Worm (Caenorhabditis elegans) whole organism, L3 larva: ENCODE measurements around the gene dna-2.
A peak's percentile ranks its signal among the peaks of the same experiment; 100 is the strongest.

Source experiments
- R02D3.7 ChIP-seq: fragments of 150-350 bp; optimal IDR thresholded peaks from 2 replicates; lab custom pipeline; 2014; ENCODE audit warnings: missing biosample characterization, missing genetic modification characterization
- ZK546.5 ChIP-seq: sonication (generic microtip); optimal IDR thresholded peaks from 2 replicates; lab custom pipeline; 2017; ENCODE audit warnings: missing biosample characterization, missing genetic modification characterization
- ceh-28 ChIP-seq: fragments of 150-350 bp; optimal IDR thresholded peaks from 2 replicates; lab custom pipeline; 2014; ENCODE audit warnings: missing biosample characterization, missing genetic modification reagents, missing genetic modification characterization
- ceh-82 ChIP-seq: fragments of 150-350 bp; optimal IDR thresholded peaks from 2 replicates; lab custom pipeline; 2014; ENCODE audit warnings: missing biosample characterization, missing genetic modification characterization
- daf-12 ChIP-seq: fragments of 150-350 bp; optimal IDR thresholded peaks from 2 replicates; lab custom pipeline; 2014; ENCODE audit warnings: missing biosample characterization, missing genetic modification reagents, missing genetic modification characterization
- egl-27 ChIP-seq: sonication (generic microtip); optimal IDR thresholded peaks from 4 replicates; lab custom pipeline; 2017; ENCODE audit warnings: missing biosample characterization, missing genetic modification reagents, missing genetic modification characterization
- egl-5 ChIP-seq: fragments of 150-350 bp; optimal IDR thresholded peaks from 2 replicates; lab custom pipeline; 2017; ENCODE audit warnings: missing biosample characterization, missing genetic modification reagents, missing genetic modification characterization, inconsistent platforms
- elt-1 ChIP-seq: fragments of 150-350 bp; optimal IDR thresholded peaks from 2 replicates; lab custom pipeline; 2014; ENCODE audit warnings: missing biosample characterization, missing genetic modification characterization
- elt-2 ChIP-seq: sonication (generic microtip); optimal IDR thresholded peaks from 2 replicates; lab custom pipeline; 2016; ENCODE audit warnings: missing genetic modification reagents, mild to moderate bottlenecking, missing genetic modification characterization, missing compliant biosample characterization
- fkh-10 ChIP-seq: sonication (generic microtip); optimal IDR thresholded peaks from 2 replicates; lab custom pipeline; 2017; ENCODE audit warnings: missing biosample characterization, missing genetic modification reagents, missing genetic modification characterization
- fos-1 ChIP-seq: fragments of 150-350 bp; optimal IDR thresholded peaks from 2 replicates; lab custom pipeline; 2014; ENCODE audit warnings: missing biosample characterization, missing genetic modification characterization
- hmg-11 ChIP-seq: sonication (generic microtip); optimal IDR thresholded peaks from 2 replicates; lab custom pipeline; 2016; ENCODE audit warnings: missing genetic modification characterization, missing compliant biosample characterization
- jun-1 ChIP-seq: fragments of 150-350 bp; optimal IDR thresholded peaks from 2 replicates; lab custom pipeline; 2014; ENCODE audit warnings: missing biosample characterization, missing genetic modification reagents, missing genetic modification characterization
- lin-15B ChIP-seq: fragments of 150-350 bp; optimal IDR thresholded peaks from 2 replicates; lab custom pipeline; 2014; ENCODE audit warnings: missing biosample characterization, missing genetic modification characterization
- lin-39 ChIP-seq: fragments of 150-350 bp; optimal IDR thresholded peaks from 2 replicates; lab custom pipeline; 2018; ENCODE audit warnings: missing biosample characterization, missing genetic modification reagents, missing genetic modification characterization
- lsy-12 ChIP-seq: sonication (generic microtip); optimal IDR thresholded peaks from 2 replicates; lab custom pipeline; 2016; ENCODE audit warnings: mild to moderate bottlenecking, missing genetic modification characterization, missing compliant biosample characterization
- mdl-1 ChIP-seq: fragments of 150-350 bp; optimal IDR thresholded peaks from 2 replicates; lab custom pipeline; 2014; ENCODE audit warnings: missing biosample characterization, missing genetic modification characterization
- mml-1 ChIP-seq: fragments of 150-350 bp; sonication (generic microtip); optimal IDR thresholded peaks from 3 replicates; lab custom pipeline; 2014; ENCODE audit warnings: missing biosample characterization, missing genetic modification characterization
- nfya-1 ChIP-seq: sonication (generic microtip); optimal IDR thresholded peaks from 2 replicates; lab custom pipeline; 2017; ENCODE audit warnings: missing genetic modification characterization, mild to moderate bottlenecking, missing compliant biosample characterization, antibody characterized with exemption, moderate library complexity; ENCODE audit not compliant: insufficient read depth
- nhr-11 ChIP-seq: fragments of 150-350 bp; optimal IDR thresholded peaks from 2 replicates; lab custom pipeline; 2014; ENCODE audit warnings: missing biosample characterization, missing genetic modification characterization
- nhr-12 ChIP-seq: fragments of 150-350 bp; optimal IDR thresholded peaks from 2 replicates; lab custom pipeline; 2014; ENCODE audit warnings: missing biosample characterization, missing genetic modification characterization
- nhr-23 ChIP-seq: fragments of 150-350 bp; optimal IDR thresholded peaks from 2 replicates; lab custom pipeline; 2014; ENCODE audit warnings: missing biosample characterization, missing genetic modification reagents, missing genetic modification characterization
- nhr-25 ChIP-seq: sonication (generic microtip); optimal IDR thresholded peaks from 2 replicates; lab custom pipeline; 2017; ENCODE audit warnings: missing biosample characterization, missing genetic modification characterization
- nhr-43 ChIP-seq: sonication (generic microtip); optimal IDR thresholded peaks from 2 replicates; lab custom pipeline; 2016; ENCODE audit warnings: mild to moderate bottlenecking, missing genetic modification characterization, missing compliant biosample characterization; ENCODE audit not compliant: poor library complexity, severe bottlenecking
- nhr-76 ChIP-seq: fragments of 150-350 bp; sonication (generic microtip); optimal IDR thresholded peaks from 5 replicates; lab custom pipeline; 2014; ENCODE audit warnings: missing biosample characterization, missing genetic modification characterization
- nhr-77 ChIP-seq: fragments of 150-350 bp; optimal IDR thresholded peaks from 2 replicates; lab custom pipeline; 2014; ENCODE audit warnings: missing biosample characterization, missing genetic modification characterization
- pha-4 ChIP-seq: fragments of 150-350 bp; optimal IDR thresholded peaks from 2 replicates; lab custom pipeline; 2014; ENCODE audit warnings: missing biosample characterization, missing genetic modification reagents, missing genetic modification characterization
- pqm-1 ChIP-seq: fragments of 150-350 bp; optimal IDR thresholded peaks from 2 replicates; lab custom pipeline; 2017; ENCODE audit warnings: missing biosample characterization, missing genetic modification characterization, inconsistent platforms
- sea-2 ChIP-seq: fragments of 150-350 bp; sonication (generic microtip); optimal IDR thresholded peaks from 4 replicates; lab custom pipeline; 2014; ENCODE audit warnings: missing biosample characterization, missing genetic modification reagents, missing genetic modification characterization
- skn-1 ChIP-seq: fragments of 150-350 bp; optimal IDR thresholded peaks from 2 replicates; lab custom pipeline; 2014; ENCODE audit warnings: missing biosample characterization, missing genetic modification characterization
- snpc-4 ChIP-seq: fragments of 150-350 bp; optimal IDR thresholded peaks from 2 replicates; lab custom pipeline; 2014; ENCODE audit warnings: missing biosample characterization, missing genetic modification characterization
- tbx-2 ChIP-seq: sonication (generic microtip); optimal IDR thresholded peaks from 2 replicates; lab custom pipeline; 2016; ENCODE audit warnings: mild to moderate bottlenecking, missing genetic modification characterization, missing compliant biosample characterization
- unc-62 ChIP-seq: fragments of 150-350 bp; sonication (generic microtip); optimal IDR thresholded peaks from 4 replicates; lab custom pipeline; 2014; ENCODE audit warnings: missing biosample characterization, missing genetic modification reagents, missing genetic modification characterization
- zag-1 ChIP-seq: fragments of 150-350 bp; optimal IDR thresholded peaks from 2 replicates; lab custom pipeline; 2014; ENCODE audit warnings: missing biosample characterization, missing genetic modification characterization
- ztf-11 ChIP-seq: fragments of 150-350 bp; optimal IDR thresholded peaks from 2 replicates; lab custom pipeline; 2014; ENCODE audit warnings: missing biosample characterization, missing genetic modification characterization

dna-2 gene

ce11 chrII:11746782-11747288 is 31.4 kb upstream of the dna-2 start (continued):
- TF ChIP-seq daf-12: no peak
- TF ChIP-seq nfya-1 (tag; lab: Kevin White, UChicago): peak; percentile 90
- TF ChIP-seq elt-1: peak; percentile 4
- peak; percentile 70 for TF ChIP-seq egl-27 (tag; lab: Kevin White, UChicago)
- peak; percentile 8 for TF ChIP-seq snpc-4 (tag; lab: Kevin White, UChicago)
- peak; percentile 59 for TF ChIP-seq lsy-12 (tag; lab: Kevin White, UChicago)

ce11 chrII:11747889-11748288 is 30.3 kb upstream of the dna-2 start:
- TF ChIP-seq nhr-25 (tag; lab: Kevin White, UChicago) (no peak), pha-4 (tag; lab: Kevin White, UChicago) (peak; percentile 26), unc-62 (GFP tag; lab: Kevin White, UChicago) (no peak), nfya-1 (tag; lab: Kevin White, UChicago) (peak; percentile 1)

- TF ChIP-seq ceh-28 (tag; lab: Kevin White, UChicago): peak; percentile 29
- TF ChIP-seq ZK546.5 (tag; lab: Kevin White, UChicago): no peak
Measured at ce11 chrII:11748494-11748893, 29.7 kb upstream of the dna-2 start, which contains the start of the genes F44E5.17 and gpb-1. Gene F44E5.17 (minus strand): TSS chrII:11748594. Gene gpb-1 (minus strand): TSS chrII:11748611.

ce11 chrII:11749490-11750172 is 28.6 kb upstream of the dna-2 start:
- TF ChIP-seq hmg-11 (tag; lab: Kevin White, UChicago): peak; percentile 96
- peak; percentile 25 for TF ChIP-seq ceh-82
- peak; percentile 83 for TF ChIP-seq elt-2 (tag; lab: Kevin White, UChicago)
- peak; percentile 6 for TF ChIP-seq unc-62 (GFP tag; lab: Kevin White, UChicago)
- peak; percentile 84 for TF ChIP-seq pha-4 (tag; lab: Kevin White, UChicago)
- TF ChIP-seq egl-27 (tag; lab: Kevin White, UChicago): no peak
- peak; percentile 69 for TF ChIP-seq skn-1 (tag; lab: Kevin White, UChicago)
- peak; percentile 66 for TF ChIP-seq nhr-11 (tag; lab: Kevin White, UChicago)
- peak; percentile 89 for TF ChIP-seq lin-39 (tag; lab: Kevin White, UChicago)
- TF ChIP-seq ceh-28 (tag; lab: Kevin White, UChicago): peak; percentile 84
- peak; percentile 75 for TF ChIP-seq tbx-2 (tag; lab: Kevin White, UChicago)
- peak; percentile 48 for TF ChIP-seq mdl-1 (tag; lab: Kevin White, UChicago)
- TF ChIP-seq zag-1 (tag; lab: Kevin White, UChicago): peak; percentile 0
- TF ChIP-seq elt-1: no peak
- TF ChIP-seq nhr-12 (tag; lab: Kevin White, UChicago): no peak
- peak; percentile 93 for TF ChIP-seq jun-1 (tag; lab: Kevin White, UChicago)
- TF ChIP-seq nhr-76 (tag; lab: Kevin White, UChicago): no peak
- TF ChIP-seq nfya-1 (tag; lab: Kevin White, UChicago): peak; percentile 98
- peak; percentile 20 for TF ChIP-seq lin-15B (tag; lab: Kevin White, UChicago)
- no peak for TF ChIP-seq ztf-11 (tag; lab: Kevin White, UChicago)
- TF ChIP-seq nhr-43: peak; percentile 39
- TF ChIP-seq snpc-4 (tag; lab: Kevin White, UChicago): peak; percentile 50
- peak; percentile 90 for TF ChIP-seq egl-5 (tag; lab: Kevin White, UChicago)
- TF ChIP-seq nhr-25 (tag; lab: Kevin White, UChicago): peak; percentile 49
- TF ChIP-seq R02D3.7 (tag; lab: Kevin White, UChicago): peak; percentile 51
- TF ChIP-seq fkh-10 (GFP tag; lab: Kevin White, UChicago): peak; percentile 46
- TF ChIP-seq mml-1 (tag; lab: Kevin White, UChicago): no peak
- peak; percentile 68 for TF ChIP-seq sea-2 (GFP tag; lab: Kevin White, UChicago)
- peak; percentile 67 for TF ChIP-seq fos-1
- TF ChIP-seq nhr-23 (tag; lab: Kevin White, UChicago): peak; percentile 61
- no peak for TF ChIP-seq nhr-77
- peak; percentile 47 for TF ChIP-seq pqm-1 (tag; lab: Kevin White, UChicago)
- TF ChIP-seq, all 47 proteins: peak for 25
